Worm (Caenorhabditis elegans): ENCODE measurements around the gene ttll-5.

ttll-5 gene

ce11 chrV:11532535-11532853 is 23.6 kb downstream of the ttll-5 start:
- TF ChIP-seq ceh-63 (GFP tag; optimal IDR thresholded peaks at IDR 0.05) = no peak
- TF ChIP-seq C16A3.4 (tag; optimal IDR thresholded peaks at IDR 0.05) = no peak
- TF ChIP-seq skn-1 (tag; optimal IDR thresholded peaks at IDR 0.05) = no peak
- TF ChIP-seq ets-5 (GFP tag; IDR thresholded peaks at IDR 0.05) = no peak
- no peak for TF ChIP-seq aha-1 (tag; optimal IDR thresholded peaks at IDR 0.05)
- no peak for TF ChIP-seq elt-2 (tag; optimal IDR thresholded peaks at IDR 0.05)
- TF ChIP-seq mab-9 (GFP tag; IDR thresholded peaks at IDR 0.05) = no peak
- TF ChIP-seq fkh-8 (tag; optimal IDR thresholded peaks at IDR 0.05) = no peak
- TF ChIP-seq dpl-1 (GFP tag; optimal IDR thresholded peaks at IDR 0.05) = no peak
- no peak for TF ChIP-seq dsc-1 (tag; optimal IDR thresholded peaks at IDR 0.05)
- no peak for TF ChIP-seq F16B12.6 (tag; optimal IDR thresholded peaks at IDR 0.05)
- no peak for TF ChIP-seq egl-27 (tag; optimal IDR thresholded peaks at IDR 0.05)
- no peak for TF ChIP-seq fkh-4 (tag; optimal IDR thresholded peaks at IDR 0.05; ENCODE audit: borderline replicate concordance)
- no peak for TF ChIP-seq ztf-11 (tag; optimal IDR thresholded peaks at IDR 0.05)
- no peak for TF ChIP-seq efl-3 (GFP tag; optimal IDR thresholded peaks at IDR 0.05)
- no peak for TF ChIP-seq pax-3 (tag; optimal IDR thresholded peaks at IDR 0.05)
- no peak for TF ChIP-seq sptf-1 (tag; optimal IDR thresholded peaks at IDR 0.05)
- no peak for TF ChIP-seq tlp-1 (tag; optimal IDR thresholded peaks at IDR 0.05)
- no peak for TF ChIP-seq nhr-77 (tag; optimal IDR thresholded peaks at IDR 0.05)
- TF ChIP-seq nhr-90 (tag; optimal IDR thresholded peaks at IDR 0.05; ENCODE audit: poor library complexity) = no peak

DNA sequence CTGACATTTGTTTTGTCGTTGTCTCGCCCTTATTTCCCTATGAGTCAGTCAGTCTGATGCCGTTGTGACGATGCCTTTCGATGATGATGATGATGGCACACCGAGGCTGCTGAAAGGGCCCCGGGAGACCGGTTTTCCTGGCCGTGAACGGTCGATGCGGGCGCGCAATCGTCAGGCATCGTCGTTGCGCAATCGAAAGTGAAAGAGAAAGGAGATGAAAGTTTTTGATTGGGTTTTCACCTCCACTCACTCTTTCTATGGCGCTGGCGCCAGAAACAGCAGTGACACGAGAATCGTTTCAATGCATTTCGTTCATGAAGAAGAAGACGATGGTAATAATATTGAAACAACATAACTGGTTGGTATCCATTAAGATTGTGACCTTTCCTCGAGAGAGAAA is 24.1 kb downstream of the ttll-5 start:
- TF ChIP-seq F16B12.6 (tag; optimal IDR thresholded peaks at IDR 0.05) = no peak
- no peak for TF ChIP-seq zip-4 (GFP tag; optimal IDR thresholded peaks at IDR 0.05)
- TF ChIP-seq nhr-11 (tag; optimal IDR thresholded peaks at IDR 0.05) = no peak
- TF ChIP-seq irx-1 (tag; optimal IDR thresholded peaks at IDR 0.05) = no peak
- TF ChIP-seq alr-1 (tag; optimal IDR thresholded peaks at IDR 0.05; ENCODE audit: borderline replicate concordance) = no peak
- TF ChIP-seq dsc-1 (tag; optimal IDR thresholded peaks at IDR 0.05) = no peak
- no peak for TF ChIP-seq unc-62 (GFP tag; optimal IDR thresholded peaks at IDR 0.05)
- TF ChIP-seq lin-39 (tag; optimal IDR thresholded peaks at IDR 0.05) = no peak
- TF ChIP-seq ama-1 (optimal IDR thresholded peaks at IDR 0.05) = no peak
- peak in 1 of 2 experiments; percentile 58 for TF ChIP-seq egl-27 (tag; optimal IDR thresholded peaks at IDR 0.05)
- TF ChIP-seq pag-3 (tag; optimal IDR thresholded peaks at IDR 0.05; ENCODE audit: borderline replicate concordance, insufficient read depth) = peak; percentile 59
- TF ChIP-seq fkh-8 (tag; optimal IDR thresholded peaks at IDR 0.05) = no peak
- no peak for TF ChIP-seq aha-1 (tag; optimal IDR thresholded peaks at IDR 0.05)
- no peak for TF ChIP-seq ceh-90 (tag; optimal IDR thresholded peaks at IDR 0.05)
- TF ChIP-seq nhr-76 (tag; optimal IDR thresholded peaks at IDR 0.05) = no peak
- no peak for TF ChIP-seq ceh-63 (GFP tag; optimal IDR thresholded peaks at IDR 0.05)
- peak; percentile 1 for TF ChIP-seq mep-1 (tag; optimal IDR thresholded peaks at IDR 0.05)
- no peak; the same call in none of the 2 replicates for TF ChIP-seq nhr-19 (GFP tag; conservative IDR thresholded peaks at IDR 0.05)
- TF ChIP-seq elt-3 (tag; optimal IDR thresholded peaks at IDR 0.05) = peak in 4 of 6 experiments; percentile 20 to 71 (median 39)
- no peak for TF ChIP-seq nhr-237 (tag; optimal IDR thresholded peaks at IDR 0.05)
- TF ChIP-seq efl-3 (GFP tag; optimal IDR thresholded peaks at IDR 0.05) = peak; percentile 13
- TF ChIP-seq nhr-84 (tag; optimal IDR thresholded peaks at IDR 0.05) = no peak
- no peak for TF ChIP-seq lir-3 (tag; optimal IDR thresholded peaks at IDR 0.05; ENCODE audit: poor library complexity)
- no peak for TF ChIP-seq egl-13 (tag; optimal IDR thresholded peaks at IDR 0.05)
- TF ChIP-seq rnt-1 (tag; optimal IDR thresholded peaks at IDR 0.05) = peak; percentile 41
- no peak for TF ChIP-seq sup-37 (GFP tag; optimal IDR thresholded peaks at IDR 0.05)
- peak in 1 of 2 experiments; percentile 50 for TF ChIP-seq lsy-2 (tag; optimal IDR thresholded peaks at IDR 0.05)
- TF ChIP-seq C04F5.9 (tag; optimal IDR thresholded peaks at IDR 0.05) = no peak
- 0 out of 2 replicates have a peak, but pooled peaks have one; percentile 38 for TF ChIP-seq mab-9 (GFP tag; IDR thresholded peaks at IDR 0.05)
- no peak for TF ChIP-seq zag-1 (tag; optimal IDR thresholded peaks at IDR 0.05)
- no peak for TF ChIP-seq ces-1 (GFP tag; optimal IDR thresholded peaks at IDR 0.05)
- TF ChIP-seq blmp-1 (tag; optimal IDR thresholded peaks at IDR 0.05) = peak; percentile 100
- TF ChIP-seq dpl-1 (GFP tag; optimal IDR thresholded peaks at IDR 0.05) = peak in 1 of 3 experiments; percentile 8
- TF ChIP-seq nhr-77 (tag; optimal IDR thresholded peaks at IDR 0.05) = no peak
- no peak for TF ChIP-seq aly-2 (tag; optimal IDR thresholded peaks at IDR 0.05)
- no peak for TF ChIP-seq hlh-4 (tag; optimal IDR thresholded peaks at IDR 0.05)
- TF ChIP-seq pqm-1 (tag; optimal IDR thresholded peaks at IDR 0.05) = no peak
- TF ChIP-seq fkh-10 (GFP tag; optimal IDR thresholded peaks at IDR 0.05) = no peak
- TF ChIP-seq lin-15B (tag; optimal IDR thresholded peaks at IDR 0.05) = no peak
- no peak for TF ChIP-seq ztf-4 (tag; optimal IDR thresholded peaks at IDR 0.05)
- TF ChIP-seq unc-130 (tag; optimal IDR thresholded peaks at IDR 0.05) = no peak

Measured in whole organism, L1 larva.